Worm (Caenorhabditis elegans): Measurements from ENCODE around the gene C18A3.7.

C18A3.7 gene

ce11 chrII:5691216-5691771 is 38.9 kb downstream of the C18A3.7 start, which contains the start of the genes ndub-5 and eif-2D:
Gene ndub-5, minus strand, starts transcription at chrII:5691353.
Gene eif-2D, plus strand, starts transcription at chrII:5691721.
- no peak for TF ChIP-seq pha-4 (tag; optimal IDR thresholded peaks at IDR 0.05)
- TF ChIP-seq nhr-237 (tag; optimal IDR thresholded peaks at IDR 0.05) = no peak
- TF ChIP-seq blmp-1 (tag; optimal IDR thresholded peaks at IDR 0.05) = no peak
- TF ChIP-seq lin-13 (tag; optimal IDR thresholded peaks at IDR 0.05) = no peak
- TF ChIP-seq elt-3 (tag; optimal IDR thresholded peaks at IDR 0.05) = no peak
- no peak for TF ChIP-seq tbx-8 (GFP tag; optimal IDR thresholded peaks at IDR 0.05)
- TF ChIP-seq unc-62 (GFP tag; optimal IDR thresholded peaks at IDR 0.05) = no peak
- no peak for TF ChIP-seq nhr-76 (tag; optimal IDR thresholded peaks at IDR 0.05)
- TF ChIP-seq M03D4.4 (tag; optimal IDR thresholded peaks at IDR 0.05) = no peak
- TF ChIP-seq ces-1 (GFP tag; optimal IDR thresholded peaks at IDR 0.05) = no peak
- peak; percentile 37 for TF ChIP-seq mep-1 (tag; optimal IDR thresholded peaks at IDR 0.05)
- TF ChIP-seq elt-1 (tag; optimal IDR thresholded peaks at IDR 0.05; ENCODE audit: borderline replicate concordance, insufficient read depth) = no peak
- peak; percentile 2 for TF ChIP-seq lsy-2 (tag; optimal IDR thresholded peaks at IDR 0.05)

ce11 chrII:5688959-5689358 is 41.3 kb downstream of the C18A3.7 start, which contains the start of gene C25H3.11:
Gene C25H3.11, minus strand, starts transcription at chrII:5689040.
- TF ChIP-seq nhr-2 (tag; optimal IDR thresholded peaks at IDR 0.05) (peak; percentile 12), lsy-2 (tag; optimal IDR thresholded peaks at IDR 0.05) (no peak), M03D4.4 (tag; optimal IDR thresholded peaks at IDR 0.05) (peak; percentile 8), lin-13 (tag; optimal IDR thresholded peaks at IDR 0.05) (no peak), mep-1 (tag; optimal IDR thresholded peaks at IDR 0.05) (peak; percentile 6)

- TF ChIP-seq ceh-39 (tag; optimal IDR thresholded peaks at IDR 0.05) = no peak
- no peak for TF ChIP-seq ztf-11 (tag; optimal IDR thresholded peaks at IDR 0.05)
- TF ChIP-seq unc-62 (GFP tag; optimal IDR thresholded peaks at IDR 0.05) = no peak
- TF ChIP-seq hlh-1 (tag; optimal IDR thresholded peaks at IDR 0.05) = no peak
- no peak for TF ChIP-seq elt-1 (tag; optimal IDR thresholded peaks at IDR 0.05; ENCODE audit: borderline replicate concordance, insufficient read depth)
- no peak for TF ChIP-seq tbx-8 (GFP tag; optimal IDR thresholded peaks at IDR 0.05)
- no peak for TF ChIP-seq zip-8 (tag; optimal IDR thresholded peaks at IDR 0.05)
- no peak for TF ChIP-seq mab-5 (tag; optimal IDR thresholded peaks at IDR 0.05)
- no peak for TF ChIP-seq sem-2 (GFP tag; optimal IDR thresholded peaks at IDR 0.05)
- TF ChIP-seq unc-39 (tag; optimal IDR thresholded peaks at IDR 0.05) = no peak
Measured at ce11 chrII:5680703-5681102, 49.5 kb downstream of the C18A3.7 start, which contains the start of gene flp-27. Gene flp-27, plus strand, starts transcription at chrII:5681003.

Data from whole organism, mixed stage, embryonic.